Worm (Caenorhabditis elegans) whole organism, young adult: Measurements from ENCODE around the gene C14C6.8.

Experiments used
- F57C9.4 ChIP-seq: sonication (generic microtip); optimal IDR thresholded peaks from 2 replicates; lab custom pipeline; 2017; ENCODE audit warnings: mild to moderate bottlenecking, missing genetic modification characterization, missing compliant biosample characterization
- ama-1 ChIP-seq, 3 experiments: fragments of 150-350 bp in 1 of 3; sonication (generic microtip) in 2 of 3; optimal IDR thresholded peaks; 2 replicates each; lab custom pipeline; 2014 to 2018; ENCODE audit warnings: missing biosample characterization in 2 of 3, missing genetic modification characterization in 2 of 3, missing genetic modification reagents in 2 of 3
- fkh-3 ChIP-seq: sonication (generic microtip); optimal IDR thresholded peaks from 2 replicates; lab custom pipeline; 2016; ENCODE audit warnings: mild to moderate bottlenecking, missing genetic modification characterization, missing compliant biosample characterization
- pha-4 ChIP-seq: fragments of 150-350 bp; sonication (generic microtip); optimal IDR thresholded peaks from 2 replicates; lab custom pipeline; 2014; ENCODE audit warnings: missing biosample characterization, missing genetic modification reagents, missing genetic modification characterization
- rcor-1 ChIP-seq: fragments of 200-800 bp; sonication (Bioruptor generic); IDR thresholded peaks from 2 replicates; pipeline ENCODE4 v1.3.6; 2022; ENCODE audit warnings: missing genetic modification reagents, missing genetic modification characterization, missing compliant biosample characterization
- sea-2 ChIP-seq: fragments of 200-800 bp; sonication (Bioruptor generic); IDR thresholded peaks from 2 replicates; pipeline ENCODE4 v1.3.6; 2022; ENCODE audit warnings: missing genetic modification characterization, missing compliant biosample characterization
- tlf-1 ChIP-seq: fragments of 200-800 bp; sonication (Bioruptor generic); optimal IDR thresholded peaks from 2 replicates; lab custom pipeline; 2018; ENCODE audit warnings: mild to moderate bottlenecking, missing genetic modification characterization, missing compliant biosample characterization
- unc-62 ChIP-seq: fragments of 150-350 bp; optimal IDR thresholded peaks from 2 replicates; lab custom pipeline; 2014; ENCODE audit warnings: missing biosample characterization, missing genetic modification reagents, missing genetic modification characterization
- ztf-25 ChIP-seq: fragments of 200-800 bp; sonication (Bioruptor generic); IDR thresholded peaks from 2 replicates; pipeline ENCODE4 v1.3.6; 2022; ENCODE audit warnings: missing genetic modification reagents, missing genetic modification characterization, missing compliant biosample characterization

- TF ChIP-seq fkh-3 (no peak), pha-4 (no peak), ama-1 (optimal IDR thresholded peaks at IDR 0.05; lab: Kevin White, UChicago) (no peak), ama-1 (GFP tag; optimal IDR thresholded peaks at IDR 0.05; lab: Kevin White, UChicago) (no peak), tlf-1 (GFP tag; lab: Kevin White, UChicago) (no peak), sea-2 (GFP tag; lab: Robert Waterston, UW) (no peak), unc-62 (GFP tag; lab: Kevin White, UChicago) (no peak), rcor-1 (no peak), F57C9.4 (tag; lab: Kevin White, UChicago) (no peak), ztf-25 (no peak)
Observed at ce11 chrV:565984-566383, 13.0 kb upstream of the C14C6.8 start, which contains the start of gene sri-73.
